Fruit fly (Drosophila melanogaster) whole organism, embryonic: ENCODE measurements around the gene Jhbp7.

Experiments
- ATbp ChIP-seq: fragments of 200-800 bp; sonication (Bioruptor generic); optimal IDR thresholded peaks from 2 replicates; lab custom pipeline; 2017; ENCODE audit warnings: missing biosample characterization, mild to moderate bottlenecking, missing genetic modification characterization, missing genetic modification reagents
- Atf6 ChIP-seq: fragments of 200-800 bp; sonication (Bioruptor generic); IDR thresholded peaks from 2 replicates; pipeline ENCODE4 v1.3.6; 2022; ENCODE audit warnings: missing biosample characterization, missing genetic modification characterization
- BEAF-32 ChIP-seq: fragments of 200-800 bp; sonication (Bioruptor generic); optimal IDR thresholded peaks from 3 replicates; lab custom pipeline; 2017; ENCODE audit warnings: missing biosample characterization, missing genetic modification characterization, mild to moderate bottlenecking, moderate library complexity, missing genetic modification reagents
- CG12659 ChIP-seq: fragments of 200-800 bp; sonication (Bioruptor generic); optimal IDR thresholded peaks from 3 replicates; lab custom pipeline; 2017; ENCODE audit warnings: mild to moderate bottlenecking, missing biosample characterization, missing genetic modification reagents, missing genetic modification characterization
- CG13123 ChIP-seq: fragments of 200-800 bp; sonication (Bioruptor generic); optimal IDR thresholded peaks from 2 replicates; lab custom pipeline; 2016; ENCODE audit warnings: missing biosample characterization, missing genetic modification characterization
- CG14014 ChIP-seq: fragments of 200-800 bp; sonication (Bioruptor generic); IDR thresholded peaks from 2 replicates; pipeline ENCODE4 v1.3.6; 2022; ENCODE audit warnings: missing biosample characterization, missing genetic modification characterization
- CG1603 ChIP-seq: fragments of 200-800 bp; sonication (Bioruptor generic); optimal IDR thresholded peaks from 2 replicates; lab custom pipeline; 2019; ENCODE audit warnings: missing biosample characterization, mild to moderate bottlenecking, missing genetic modification characterization, moderate library complexity
- CG17359 ChIP-seq: fragments of 200-800 bp; sonication (Bioruptor generic); optimal IDR thresholded peaks from 3 replicates; lab custom pipeline; 2018; ENCODE audit warnings: missing biosample characterization, mild to moderate bottlenecking, missing genetic modification characterization, moderate library complexity
- CG17361 ChIP-seq: fragments of 200-800 bp; sonication (Bioruptor generic); IDR thresholded peaks from 3 replicates; pipeline ENCODE4 v1.3.6; 2022; ENCODE audit warnings: missing biosample characterization, missing genetic modification characterization
- CG17385 ChIP-seq: fragments of 200-800 bp; sonication (Bioruptor generic); optimal IDR thresholded peaks from 3 replicates; lab custom pipeline; 2018; ENCODE audit warnings: missing biosample characterization, mild to moderate bottlenecking, missing genetic modification characterization
- CG18764 ChIP-seq: fragments of 200-800 bp; sonication (Bioruptor generic); optimal IDR thresholded peaks from 3 replicates; lab custom pipeline; 2016; ENCODE audit warnings: missing biosample characterization, missing genetic modification characterization
- CG30431 ChIP-seq: fragments of 200-800 bp; sonication (Bioruptor generic); optimal IDR thresholded peaks from 2 replicates; lab custom pipeline; 2017; ENCODE audit warnings: missing biosample characterization, missing genetic modification characterization
- CG3838 ChIP-seq: fragments of 200-800 bp; sonication (Bioruptor generic); optimal IDR thresholded peaks from 3 replicates; lab custom pipeline; 2016; ENCODE audit warnings: missing biosample characterization, missing genetic modification characterization
- CG3847 ChIP-seq: fragments of 200-800 bp; sonication (Bioruptor generic); IDR thresholded peaks from 2 replicates; pipeline ENCODE4 v1.3.6; 2022; ENCODE audit warnings: missing biosample characterization, missing genetic modification characterization
- CG6272 ChIP-seq: fragments of 200-800 bp; sonication (Bioruptor generic); IDR thresholded peaks from 2 replicates; pipeline ENCODE4 v1.3.6; 2022; ENCODE audit warnings: missing biosample characterization, missing genetic modification characterization
- CG6854 ChIP-seq: fragments of 200-800 bp; sonication (Bioruptor generic); optimal IDR thresholded peaks from 3 replicates; lab custom pipeline; 2017; ENCODE audit warnings: missing biosample characterization, mild to moderate bottlenecking, missing genetic modification characterization
- CG8478 ChIP-seq: fragments of >200 bp; optimal IDR thresholded peaks from 2 replicates; lab custom pipeline; 2018
- CG9876 ChIP-seq: fragments of 200-800 bp; sonication (Bioruptor generic); optimal IDR thresholded peaks from 2 replicates; lab custom pipeline; 2016; ENCODE audit warnings: missing biosample characterization, missing genetic modification characterization
- CkIIα-i1 ChIP-seq: fragments of 200-800 bp; sonication (Bioruptor generic); IDR thresholded peaks from 2 replicates; pipeline ENCODE4 v1.3.6; 2022; ENCODE audit warnings: missing biosample characterization, missing genetic modification characterization
- D ChIP-seq, 2 experiments: fragments of 200-800 bp in 1 of 2; fragments of >200 bp in 1 of 2; sonication (Bioruptor generic) in 1 of 2; optimal IDR thresholded peaks; 2 replicates in 1 of 2; 3 replicates in 1 of 2; lab custom pipeline; 2017; ENCODE audit warnings: mild to moderate bottlenecking in 1 of 2, missing biosample characterization in 1 of 2, missing genetic modification characterization in 1 of 2, missing genetic modification reagents in 1 of 2
- HHEX ChIP-seq: fragments of 200-800 bp; sonication (Bioruptor generic); optimal IDR thresholded peaks from 3 replicates; lab custom pipeline; 2017; ENCODE audit warnings: missing biosample characterization, mild to moderate bottlenecking, missing genetic modification characterization, missing genetic modification reagents
- Hmr ChIP-seq: fragments of 200-800 bp; sonication (Bioruptor generic); optimal IDR thresholded peaks from 3 replicates; lab custom pipeline; 2017; ENCODE audit warnings: mild to moderate bottlenecking, missing biosample characterization, missing genetic modification reagents, missing genetic modification characterization
- MTF-1 ChIP-seq: fragments of 200-800 bp; sonication (Bioruptor generic); optimal IDR thresholded peaks from 2 replicates; lab custom pipeline; 2018; ENCODE audit warnings: missing biosample characterization, mild to moderate bottlenecking, missing genetic modification characterization, borderline replicate concordance
- Meics ChIP-seq: fragments of 200-800 bp; sonication (Bioruptor generic); optimal IDR thresholded peaks from 2 replicates; lab custom pipeline; 2017; ENCODE audit warnings: missing biosample characterization, mild to moderate bottlenecking, missing genetic modification characterization
- Oaz ChIP-seq: fragments of 200-800 bp; sonication (Bioruptor generic); IDR thresholded peaks from 2 replicates; pipeline ENCODE4 v1.3.6; 2022; ENCODE audit warnings: missing biosample characterization, missing genetic modification characterization
- Sox102F ChIP-seq: fragments of 200-800 bp; sonication (Bioruptor generic); optimal IDR thresholded peaks from 2 replicates; lab custom pipeline; 2018; ENCODE audit warnings: missing biosample characterization, mild to moderate bottlenecking, missing genetic modification characterization, moderate library complexity
- Stat92E ChIP-seq, 3 experiments: fragments of >200 bp in 2 of 3; fragments of 200-800 bp in 1 of 3; sonication (Bioruptor generic) in 1 of 3; optimal IDR thresholded peaks; 2 replicates each; lab custom pipeline; 2017 to 2019; ENCODE audit warnings: missing biosample characterization in 3 of 3, missing genetic modification characterization in 3 of 3, mild to moderate bottlenecking in 1 of 3, moderate library complexity in 1 of 3
- Trl ChIP-seq, 3 experiments: fragments of >200 bp in 2 of 3; fragments of 200-800 bp in 1 of 3; sonication (Bioruptor generic) in 1 of 3; optimal IDR thresholded peaks; 2 replicates in 1 of 3; 3 replicates in 2 of 3; lab custom pipeline; 2016 to 2017; ENCODE audit warnings: missing biosample characterization in 1 of 3, missing genetic modification characterization in 1 of 3
- Usf ChIP-seq: fragments of 200-800 bp; sonication (Bioruptor generic); optimal IDR thresholded peaks from 2 replicates; lab custom pipeline; 2017; ENCODE audit warnings: missing genotype, missing biosample characterization, missing genetic modification characterization
- YL-1 ChIP-seq: fragments of 200-800 bp; sonication (Bioruptor generic); optimal IDR thresholded peaks from 3 replicates; lab custom pipeline; 2017; ENCODE audit warnings: missing biosample characterization, mild to moderate bottlenecking, missing genetic modification characterization
- ap ChIP-seq: fragments of 200-800 bp; sonication (Bioruptor generic); IDR thresholded peaks from 2 replicates; pipeline ENCODE4 v1.3.6; 2022; ENCODE audit warnings: missing biosample characterization, missing genetic modification characterization
- esg ChIP-seq: fragments of 200-800 bp; sonication (Bioruptor generic); conservative IDR thresholded peaks from 2 replicates; pipeline ENCODE4 v1.3.6; 2022; ENCODE audit warnings: missing biosample characterization, missing genetic modification characterization
- eve ChIP-seq, 2 experiments: fragments of >200 bp; optimal IDR thresholded peaks; 2 replicates each; lab custom pipeline; 2017; ENCODE audit warnings: missing biosample characterization in 2 of 2, missing genetic modification characterization in 2 of 2
- gsb ChIP-seq: fragments of 200-800 bp; sonication (Bioruptor generic); IDR thresholded peaks from 2 replicates; pipeline ENCODE4 v1.3.6; 2022; ENCODE audit warnings: missing biosample characterization, missing genetic modification characterization
- hb ChIP-seq: fragments of 200-800 bp; sonication (Bioruptor generic); IDR thresholded peaks from 3 replicates; pipeline ENCODE4 v1.3.6; 2022; ENCODE audit warnings: missing biosample characterization, missing genetic modification characterization; ENCODE audit not compliant: partially characterized antibody
- kni ChIP-seq: fragments of 200-800 bp; sonication (Bioruptor generic); optimal IDR thresholded peaks from 3 replicates; lab custom pipeline; 2017; ENCODE audit warnings: mild to moderate bottlenecking, missing biosample characterization, missing genetic modification reagents, missing genetic modification characterization
- lbe ChIP-seq: fragments of 200-800 bp; sonication (Bioruptor generic); optimal IDR thresholded peaks from 2 replicates; lab custom pipeline; 2016; ENCODE audit warnings: missing biosample characterization, mild to moderate bottlenecking, missing genetic modification characterization
- mirr ChIP-seq: fragments of 200-800 bp; sonication (Bioruptor generic); optimal IDR thresholded peaks from 3 replicates; lab custom pipeline; 2018; ENCODE audit warnings: missing biosample characterization, mild to moderate bottlenecking, missing genetic modification characterization
- nerfin-2 ChIP-seq: fragments of 200-800 bp; sonication (Bioruptor generic); IDR thresholded peaks from 2 replicates; pipeline ENCODE4 v1.3.6; 2022; ENCODE audit warnings: missing biosample characterization, missing genetic modification characterization; ENCODE audit not compliant: partially characterized antibody
- sens-2 ChIP-seq: fragments of 200-800 bp; sonication (Bioruptor generic); IDR thresholded peaks from 2 replicates; pipeline ENCODE4 v1.3.6; 2022; ENCODE audit warnings: missing biosample characterization, missing genetic modification characterization
- shn ChIP-seq: fragments of 200-800 bp; sonication (Bioruptor generic); optimal IDR thresholded peaks from 3 replicates; lab custom pipeline; 2016; ENCODE audit warnings: missing biosample characterization, missing genetic modification characterization
- unpg ChIP-seq: fragments of 200-800 bp; sonication (Bioruptor generic); optimal IDR thresholded peaks from 3 replicates; lab custom pipeline; 2018; ENCODE audit warnings: missing biosample characterization, mild to moderate bottlenecking, missing genetic modification characterization, moderate library complexity

Jhbp7 gene

dm6 chr3R:25193726-25194204, 43.6 kb upstream of the Jhbp7 start, which contains the start of gene lobo (continued):
- TF ChIP-seq HHEX (GFP tag; lab: Kevin White, UChicago) (peak; percentile 62), Usf (GFP tag; lab: Kevin White, UChicago) (peak; percentile 28), CG14014 (GFP tag; lab: Robert Waterston, UW) (peak; percentile 78), Stat92E (GFP tag; optimal IDR thresholded peaks at IDR 0.05; lab: Kevin White, UChicago) (peak in 1 of 3 experiments; percentile 15), mirr (GFP tag; lab: Kevin White, UChicago) (peak; percentile 45), CG13123 (GFP tag; lab: Kevin White, UChicago) (peak; percentile 7), YL-1 (GFP tag; lab: Kevin White, UChicago) (peak; percentile 4), CG12659 (GFP tag; lab: Kevin White, UChicago) (peak; percentile 73), CkIIα-i1 (GFP tag; lab: Robert Waterston, UW) (no peak), unpg (GFP tag; lab: Kevin White, UChicago) (no peak), CG17385 (GFP tag; lab: Kevin White, UChicago) (peak; percentile 59), Sox102F (GFP tag; lab: Kevin White, UChicago) (no peak), CG6854 (GFP tag; lab: Kevin White, UChicago) (peak; percentile 25), CG3847 (GFP tag; lab: Robert Waterston, UW) (peak; percentile 79), hb (GFP tag; lab: Robert Waterston, UW) (no peak), gsb (GFP tag; lab: Robert Waterston, UW) (no peak), eve (GFP tag; optimal IDR thresholded peaks at IDR 0.05; lab: Kevin White, UChicago) (no peak), CG3838 (GFP tag; lab: Kevin White, UChicago) (peak; percentile 41), sens-2 (GFP tag; lab: Robert Waterston, UW) (peak; percentile 75), CG9876 (peak; percentile 64), Meics (GFP tag; lab: Kevin White, UChicago) (peak; percentile 76), CG17359 (no peak), nerfin-2 (GFP tag; lab: Robert Waterston, UW) (no peak), kni (GFP tag; lab: Kevin White, UChicago) (peak; percentile 10), CG6272 (GFP tag; lab: Robert Waterston, UW) (peak; percentile 28; the same call in 1 of the 2 replicates), Oaz (GFP tag; lab: Robert Waterston, UW) (peak; percentile 71; the same call in 1 of the 2 replicates), lbe (GFP tag; lab: Kevin White, UChicago) (no peak), esg (GFP tag; lab: Robert Waterston, UW) (no peak), shn (GFP tag; lab: Kevin White, UChicago) (peak; percentile 58), MTF-1 (GFP tag; lab: Kevin White, UChicago) (no peak), CG30431 (peak; percentile 36), CG17361 (peak; percentile 53; the same call in 1 of the 3 replicates), Hmr (GFP tag; lab: Kevin White, UChicago) (peak; percentile 81), BEAF-32 (GFP tag; lab: Kevin White, UChicago) (peak; percentile 16), CG18764 (no peak), CG1603 (peak; percentile 74), CG8478 (lab: Kevin White, UChicago) (peak; percentile 91), D (optimal IDR thresholded peaks at IDR 0.05; lab: Kevin White, UChicago) (no peak), D (GFP tag; optimal IDR thresholded peaks at IDR 0.05; lab: Kevin White, UChicago) (no peak), Trl (optimal IDR thresholded peaks at IDR 0.05; lab: Kevin White, UChicago) (peak in 1 of 2 experiments; percentile 1), Trl (GFP tag; optimal IDR thresholded peaks at IDR 0.05; lab: Kevin White, UChicago) (peak; percentile 65), Atf6 (peak; percentile 66), ATbp (GFP tag; lab: Kevin White, UChicago) (no peak), ap (GFP tag; lab: Robert Waterston, UW) (peak; percentile 22; the same call in 1 of the 2 replicates)
